Worm (Caenorhabditis elegans) whole organism, early embryonic: ENCODE measurements around the gene gsp-2.

ENCODE experiments used
- B0310.2 ChIP-seq: sonication (generic microtip); optimal IDR thresholded peaks from 2 replicates; lab custom pipeline; 2016; ENCODE audit warnings: mild to moderate bottlenecking, missing genetic modification characterization, missing compliant biosample characterization
- ama-1 ChIP-seq: fragments of 150-350 bp; optimal IDR thresholded peaks from 2 replicates; lab custom pipeline; 2014
- ceh-13 ChIP-seq: fragments of 200-800 bp; sonication (Bioruptor generic); optimal IDR thresholded peaks from 2 replicates; lab custom pipeline; 2018; ENCODE audit warnings: mild to moderate bottlenecking, missing genetic modification characterization, missing compliant biosample characterization
- ceh-36 ChIP-seq: sonication (generic microtip); optimal IDR thresholded peaks from 2 replicates; lab custom pipeline; 2016; ENCODE audit warnings: missing genetic modification characterization, inconsistent platforms, missing compliant biosample characterization
- ets-7 ChIP-seq: sonication (generic microtip); optimal IDR thresholded peaks from 2 replicates; lab custom pipeline; 2016; ENCODE audit warnings: missing genotype, missing genetic modification characterization, missing compliant biosample characterization
- flt-1 ChIP-seq: fragments of 200-800 bp; sonication (Bioruptor generic); IDR thresholded peaks from 2 replicates; pipeline ENCODE4 v1.3.6; 2022; ENCODE audit warnings: missing genetic modification characterization, missing compliant biosample characterization
- hmbx-1 ChIP-seq: sonication (generic microtip); optimal IDR thresholded peaks from 2 replicates; lab custom pipeline; 2016; ENCODE audit warnings: mild to moderate bottlenecking, missing genetic modification characterization, missing compliant biosample characterization
- hnd-1 ChIP-seq: sonication (generic microtip); optimal IDR thresholded peaks from 2 replicates; lab custom pipeline; 2016; ENCODE audit warnings: missing genetic modification characterization, missing compliant biosample characterization
- pes-1 ChIP-seq: fragments of 200-800 bp; sonication (Bioruptor generic); IDR thresholded peaks from 2 replicates; pipeline ENCODE4 v1.3.6; 2022; ENCODE audit warnings: missing genetic modification reagents, missing genetic modification characterization, missing compliant biosample characterization
- tbx-11 ChIP-seq: fragments of 200-800 bp; sonication (Bioruptor generic); IDR thresholded peaks from 2 replicates; pipeline ENCODE4 v1.3.6; 2022; ENCODE audit warnings: missing genetic modification characterization, missing compliant biosample characterization

- TF ChIP-seq ama-1 (lab: Kevin White, UChicago) (no peak), pes-1 (GFP tag; lab: Robert Waterston, UW) (no peak), hnd-1 (no peak), ets-7 (no peak), ceh-36 (tag; lab: Kevin White, UChicago) (no peak), ceh-13 (GFP tag; lab: Kevin White, UChicago) (no peak), tbx-11 (GFP tag; lab: Robert Waterston, UW) (no peak), hmbx-1 (tag; lab: Kevin White, UChicago) (no peak), flt-1 (GFP tag; lab: Robert Waterston, UW) (no peak), B0310.2 (tag; lab: Kevin White, UChicago) (no peak)
Observed at ce11 chrIII:7387359-7387758, 51.0 kb downstream of the gsp-2 start.
